Fruit fly (Drosophila melanogaster): ENCODE data around the gene CG46311.

DNA sequence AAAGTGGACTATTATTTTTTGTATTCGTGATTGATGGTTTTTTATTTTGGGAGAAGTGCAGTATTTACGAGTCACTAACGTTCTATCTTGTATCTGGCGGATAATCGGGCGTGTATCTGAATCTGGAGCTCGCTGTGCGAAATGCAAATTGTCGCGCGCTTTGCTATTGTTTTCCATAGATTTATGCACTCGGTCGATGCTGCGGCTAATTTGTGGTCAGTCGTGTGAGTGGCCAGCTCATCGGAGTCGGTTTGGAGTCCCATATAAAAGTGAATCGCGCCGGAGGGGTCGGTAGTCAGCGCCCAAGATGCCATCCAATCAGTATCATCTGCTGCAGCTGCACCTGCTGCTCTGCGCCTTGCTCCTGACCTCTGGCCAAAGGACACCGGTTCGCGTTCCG is 35.9 kb upstream of the CG46311 start, which contains the start of gene CG15754:
- no peak for TF ChIP-seq CTCF (optimal IDR thresholded peaks at IDR 0.05)
- no peak for TF ChIP-seq CG8478 (optimal IDR thresholded peaks at IDR 0.05)

Measured in S2 (cell line).